Fruit fly (Drosophila melanogaster) whole organism, embryonic: ENCODE results near the gene CG2147.

Source experiments
- ATbp ChIP-seq: fragments of 200-800 bp; sonication (Bioruptor generic); optimal IDR thresholded peaks from 2 replicates; lab custom pipeline; 2017; ENCODE audit warnings: missing biosample characterization, mild to moderate bottlenecking, missing genetic modification characterization, missing genetic modification reagents
- Adf1 ChIP-seq: fragments of 200-800 bp; sonication (Bioruptor generic); IDR thresholded peaks from 2 replicates; pipeline ENCODE4 v1.3.6; 2022; ENCODE audit warnings: missing biosample characterization, missing genetic modification characterization
- CG10147 ChIP-seq: fragments of 200-800 bp; sonication (Bioruptor generic); optimal IDR thresholded peaks from 2 replicates; lab custom pipeline; 2019; ENCODE audit warnings: missing biosample characterization, mild to moderate bottlenecking, missing genetic modification characterization, moderate library complexity
- CG10565 ChIP-seq: fragments of 200-800 bp; sonication (Bioruptor generic); optimal IDR thresholded peaks from 3 replicates; lab custom pipeline; 2016; ENCODE audit warnings: missing biosample characterization, mild to moderate bottlenecking, missing genetic modification characterization
- CG15269 ChIP-seq: fragments of 200-800 bp; sonication (Bioruptor generic); optimal IDR thresholded peaks from 2 replicates; lab custom pipeline; 2018; ENCODE audit warnings: missing biosample characterization, mild to moderate bottlenecking, missing genetic modification characterization, moderate library complexity
- CG15696 ChIP-seq: fragments of 200-800 bp; sonication (Bioruptor generic); optimal IDR thresholded peaks from 2 replicates; lab custom pipeline; 2019; ENCODE audit warnings: missing biosample characterization, mild to moderate bottlenecking, missing genetic modification characterization, moderate library complexity
- CG17802 ChIP-seq: fragments of 200-800 bp; sonication (Bioruptor generic); optimal IDR thresholded peaks from 2 replicates; lab custom pipeline; 2018; ENCODE audit warnings: missing biosample characterization, mild to moderate bottlenecking, missing genetic modification characterization, moderate library complexity
- CG18599 ChIP-seq: fragments of 200-800 bp; sonication (Bioruptor generic); optimal IDR thresholded peaks from 3 replicates; lab custom pipeline; 2017; ENCODE audit warnings: missing biosample characterization, missing genetic modification characterization, mild to moderate bottlenecking, moderate library complexity, missing genetic modification reagents
- CG2202 ChIP-seq: fragments of 200-800 bp; sonication (Bioruptor generic); optimal IDR thresholded peaks from 2 replicates; lab custom pipeline; 2018; ENCODE audit warnings: missing biosample characterization, mild to moderate bottlenecking, missing genetic modification characterization
- CG31388 ChIP-seq: fragments of 200-800 bp; sonication (Bioruptor generic); optimal IDR thresholded peaks from 2 replicates; lab custom pipeline; 2016; ENCODE audit warnings: missing biosample characterization, missing genetic modification characterization
- CG3838 ChIP-seq: fragments of 200-800 bp; sonication (Bioruptor generic); optimal IDR thresholded peaks from 3 replicates; lab custom pipeline; 2016; ENCODE audit warnings: missing biosample characterization, missing genetic modification characterization
- CG4360 ChIP-seq: fragments of 200-800 bp; sonication (Bioruptor generic); IDR thresholded peaks from 2 replicates; pipeline ENCODE4 v1.3.6; 2022; ENCODE audit warnings: missing biosample characterization, missing genetic modification characterization
- CG4617 ChIP-seq: fragments of 200-800 bp; sonication (Bioruptor generic); optimal IDR thresholded peaks from 3 replicates; lab custom pipeline; 2016; ENCODE audit warnings: missing biosample characterization, missing genetic modification characterization, borderline replicate concordance
- CG6272 ChIP-seq: fragments of 200-800 bp; sonication (Bioruptor generic); IDR thresholded peaks from 2 replicates; pipeline ENCODE4 v1.3.6; 2022; ENCODE audit warnings: missing biosample characterization, missing genetic modification characterization
- CG6854 ChIP-seq: fragments of 200-800 bp; sonication (Bioruptor generic); optimal IDR thresholded peaks from 3 replicates; lab custom pipeline; 2017; ENCODE audit warnings: missing biosample characterization, mild to moderate bottlenecking, missing genetic modification characterization
- CG7556 ChIP-seq: fragments of 200-800 bp; sonication (Bioruptor generic); optimal IDR thresholded peaks from 2 replicates; lab custom pipeline; 2017; ENCODE audit warnings: missing biosample characterization, mild to moderate bottlenecking, missing genetic modification characterization
- CG8290 ChIP-seq, 3 experiments: fragments of 200-800 bp; sonication (Bioruptor generic); optimal IDR thresholded peaks; 2 replicates each; lab custom pipeline; 2016 to 2019; ENCODE audit warnings: missing biosample characterization in 3 of 3, missing genetic modification characterization in 3 of 3, mild to moderate bottlenecking in 2 of 3, moderate library complexity in 1 of 3
- CG8924 ChIP-seq: fragments of 200-800 bp; optimal IDR thresholded peaks from 3 replicates; lab custom pipeline; 2019; ENCODE audit warnings: missing biosample characterization, mild to moderate bottlenecking, missing genetic modification characterization, moderate library complexity
- CG9215 ChIP-seq: fragments of 200-800 bp; sonication (Bioruptor generic); IDR thresholded peaks from 2 replicates; pipeline ENCODE4 v1.3.6; 2022; ENCODE audit warnings: missing biosample characterization, missing genetic modification characterization
- CG9437 ChIP-seq: fragments of 200-800 bp; sonication (Bioruptor generic); optimal IDR thresholded peaks from 2 replicates; lab custom pipeline; 2018; ENCODE audit warnings: missing biosample characterization, mild to moderate bottlenecking, missing genetic modification characterization
- CG9817 ChIP-seq: fragments of 200-800 bp; sonication (Bioruptor generic); optimal IDR thresholded peaks from 2 replicates; lab custom pipeline; 2018; ENCODE audit warnings: missing biosample characterization, mild to moderate bottlenecking, missing genetic modification characterization, moderate library complexity
- CrebB ChIP-seq: fragments of 200-800 bp; sonication (Bioruptor generic); optimal IDR thresholded peaks from 3 replicates; lab custom pipeline; 2018; ENCODE audit warnings: missing biosample characterization, mild to moderate bottlenecking, missing genetic modification characterization
- D ChIP-seq, 2 experiments: fragments of 200-800 bp in 1 of 2; fragments of >200 bp in 1 of 2; sonication (Bioruptor generic) in 1 of 2; optimal IDR thresholded peaks; 2 replicates in 1 of 2; 3 replicates in 1 of 2; lab custom pipeline; 2017; ENCODE audit warnings: mild to moderate bottlenecking in 1 of 2, missing biosample characterization in 1 of 2, missing genetic modification characterization in 1 of 2, missing genetic modification reagents in 1 of 2
- Dfd ChIP-seq, 2 experiments: fragments of >200 bp; optimal IDR thresholded peaks; 2 replicates each; lab custom pipeline; 2017; ENCODE audit warnings: missing biosample characterization in 2 of 2, missing genetic modification characterization in 2 of 2
- Doc2 ChIP-seq: fragments of 200-800 bp; sonication (Bioruptor generic); IDR thresholded peaks from 2 replicates; pipeline ENCODE4 v1.3.6; 2022; ENCODE audit warnings: missing biosample characterization, missing genetic modification characterization
- Ets97D ChIP-seq: fragments of 200-800 bp; sonication (Bioruptor generic); optimal IDR thresholded peaks from 3 replicates; lab custom pipeline; 2016; ENCODE audit warnings: missing biosample characterization, missing genetic modification characterization
- Fer1 ChIP-seq: fragments of 200-800 bp; sonication (Bioruptor generic); optimal IDR thresholded peaks from 2 replicates; lab custom pipeline; 2017; ENCODE audit warnings: missing biosample characterization, mild to moderate bottlenecking, missing genetic modification characterization
- Fer3 ChIP-seq: fragments of 200-800 bp; sonication (Bioruptor generic); optimal IDR thresholded peaks from 2 replicates; lab custom pipeline; 2018; ENCODE audit warnings: missing biosample characterization, mild to moderate bottlenecking, missing genetic modification characterization, moderate library complexity
- HLH54F ChIP-seq: fragments of 200-800 bp; sonication (Bioruptor generic); optimal IDR thresholded peaks from 3 replicates; lab custom pipeline; 2016; ENCODE audit warnings: missing biosample characterization, missing genetic modification characterization
- MESR4 ChIP-seq: fragments of 200-800 bp; sonication (Bioruptor generic); optimal IDR thresholded peaks from 2 replicates; lab custom pipeline; 2018; ENCODE audit warnings: missing biosample characterization, mild to moderate bottlenecking, missing genetic modification characterization, moderate library complexity
- Poxn ChIP-seq: fragments of 200-800 bp; sonication (Bioruptor generic); IDR thresholded peaks from 2 replicates; pipeline ENCODE4 v1.3.6; 2022; ENCODE audit warnings: missing biosample characterization, missing genetic modification characterization
- Ravus ChIP-seq: fragments of 200-800 bp; sonication (Bioruptor generic); IDR thresholded peaks from 2 replicates; pipeline ENCODE4 v1.3.6; 2022; ENCODE audit warnings: missing biosample characterization, missing genetic modification characterization
- Side ChIP-seq: fragments of 200-800 bp; sonication (Bioruptor generic); optimal IDR thresholded peaks from 2 replicates; lab custom pipeline; 2016; ENCODE audit warnings: missing biosample characterization, missing genetic modification characterization
- Sry-β ChIP-seq: fragments of 200-800 bp; sonication (Bioruptor generic); optimal IDR thresholded peaks from 2 replicates; lab custom pipeline; 2018; ENCODE audit warnings: missing biosample characterization, mild to moderate bottlenecking, missing genetic modification characterization, moderate library complexity
- TFAM ChIP-seq: fragments of 200-800 bp; sonication (Bioruptor generic); optimal IDR thresholded peaks from 2 replicates; lab custom pipeline; 2017; ENCODE audit warnings: missing biosample characterization, missing genetic modification characterization, inconsistent platforms
- ac ChIP-seq: fragments of 200-800 bp; sonication (Bioruptor generic); optimal IDR thresholded peaks from 3 replicates; lab custom pipeline; 2017; ENCODE audit warnings: missing biosample characterization, mild to moderate bottlenecking, missing genetic modification characterization
- aop ChIP-seq: fragments of 200-800 bp; sonication (Bioruptor generic); IDR thresholded peaks from 2 replicates; pipeline ENCODE4 v1.3.6; 2022; ENCODE audit warnings: missing biosample characterization, missing genetic modification characterization
- crc ChIP-seq: fragments of 200-800 bp; sonication (Bioruptor generic); optimal IDR thresholded peaks from 2 replicates; lab custom pipeline; 2016; ENCODE audit warnings: missing biosample characterization, missing genetic modification characterization
- gcm2 ChIP-seq: fragments of 200-800 bp; sonication (Bioruptor generic); optimal IDR thresholded peaks from 2 replicates; lab custom pipeline; 2016; ENCODE audit warnings: missing biosample characterization, missing genetic modification characterization
- her ChIP-seq: fragments of 200-800 bp; sonication (Bioruptor generic); optimal IDR thresholded peaks from 2 replicates; lab custom pipeline; 2016; ENCODE audit warnings: missing biosample characterization, missing genetic modification characterization
- inv ChIP-seq: fragments of 200-800 bp; sonication (Bioruptor generic); IDR thresholded peaks from 2 replicates; pipeline ENCODE4 v1.3.6; 2022; ENCODE audit warnings: missing biosample characterization, missing genetic modification characterization; ENCODE audit not compliant: partially characterized antibody
- klu ChIP-seq: fragments of 200-800 bp; sonication (Bioruptor generic); IDR thresholded peaks from 2 replicates; pipeline ENCODE4 v1.3.6; 2022; ENCODE audit warnings: missing biosample characterization, missing genetic modification characterization
- lab ChIP-seq: fragments of 200-800 bp; sonication (Bioruptor generic); optimal IDR thresholded peaks from 3 replicates; lab custom pipeline; 2017; ENCODE audit warnings: missing biosample characterization, missing genetic modification characterization, mild to moderate bottlenecking, moderate library complexity, missing genetic modification reagents
- mirr ChIP-seq: fragments of 200-800 bp; sonication (Bioruptor generic); optimal IDR thresholded peaks from 3 replicates; lab custom pipeline; 2018; ENCODE audit warnings: missing biosample characterization, mild to moderate bottlenecking, missing genetic modification characterization
- mld ChIP-seq: fragments of 200-800 bp; sonication (Bioruptor generic); IDR thresholded peaks from 3 replicates; pipeline ENCODE4 v1.3.6; 2022; ENCODE audit warnings: missing biosample characterization, missing genetic modification characterization; ENCODE audit not compliant: partially characterized antibody
- shn ChIP-seq: fragments of 200-800 bp; sonication (Bioruptor generic); optimal IDR thresholded peaks from 3 replicates; lab custom pipeline; 2016; ENCODE audit warnings: missing biosample characterization, missing genetic modification characterization
- so ChIP-seq: fragments of 200-800 bp; sonication (Bioruptor generic); IDR thresholded peaks from 3 replicates; pipeline ENCODE4 v1.3.6; 2022; ENCODE audit warnings: missing biosample characterization, missing genetic modification characterization
- stwl ChIP-seq: fragments of 200-800 bp; sonication (Bioruptor generic); optimal IDR thresholded peaks from 3 replicates; lab custom pipeline; 2018; ENCODE audit warnings: missing biosample characterization, mild to moderate bottlenecking, missing genetic modification characterization, moderate library complexity
- wek ChIP-seq: fragments of 200-800 bp; sonication (Bioruptor generic); optimal IDR thresholded peaks from 3 replicates; lab custom pipeline; 2018; ENCODE audit warnings: missing biosample characterization, mild to moderate bottlenecking, missing genetic modification characterization, moderate library complexity

The CG2147 gene

DNA sequence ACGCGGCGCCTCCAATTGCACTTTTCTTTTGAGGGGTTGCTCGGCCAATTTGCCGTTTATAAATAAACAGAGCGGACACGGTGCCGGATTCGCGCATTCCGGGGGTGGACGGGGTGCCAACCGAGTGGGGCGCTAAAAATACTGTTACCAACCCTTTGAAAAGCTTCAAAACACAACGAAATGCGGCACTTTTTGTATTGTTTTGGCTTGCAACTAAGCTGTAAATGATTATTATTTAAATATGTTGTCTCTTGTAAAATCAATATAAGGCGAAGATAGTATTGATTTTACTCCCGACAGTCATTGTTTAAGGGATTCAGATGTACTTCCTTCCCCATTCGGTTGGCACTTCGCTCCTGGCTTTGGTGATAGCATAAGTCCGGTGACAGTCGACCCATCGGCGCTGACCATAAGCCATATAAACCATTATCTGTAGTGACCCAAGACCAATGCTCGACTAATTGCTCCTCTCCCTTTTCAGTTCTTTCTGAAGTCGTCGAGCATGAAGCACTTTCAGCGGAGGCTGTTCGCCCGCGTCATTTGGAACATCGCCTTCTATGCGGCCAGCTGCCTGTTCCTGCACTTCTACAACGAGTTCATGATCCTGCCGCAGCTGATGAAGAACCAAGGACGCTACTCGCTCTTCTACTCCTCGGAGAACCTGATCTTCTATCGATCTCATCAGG lies 33.5 kb downstream of the CG2147 start, which contains the start of gene CG15343 (continued):
- TF ChIP-seq CG6854 (GFP tag; lab: Kevin White, UChicago) (no peak), lab (GFP tag; lab: Kevin White, UChicago) (peak; percentile 32), aop (GFP tag; lab: Robert Waterston, UW) (no peak), gcm2 (no peak), klu (no peak), CG10147 (no peak), Sry-β (GFP tag; lab: Kevin White, UChicago) (no peak), inv (GFP tag; lab: Robert Waterston, UW) (no peak), Fer3 (tag; lab: Kevin White, UChicago) (peak; percentile 13), CG4360 (GFP tag; lab: Robert Waterston, UW) (no peak), CG7556 (GFP tag; lab: Kevin White, UChicago) (no peak), Fer1 (GFP tag; lab: Kevin White, UChicago) (peak; percentile 9), Side (no peak), mld (GFP tag; lab: Robert Waterston, UW) (no peak), D (optimal IDR thresholded peaks at IDR 0.05; lab: Kevin White, UChicago) (no peak), D (GFP tag; optimal IDR thresholded peaks at IDR 0.05; lab: Kevin White, UChicago) (no peak), stwl (no peak), Doc2 (GFP tag; lab: Robert Waterston, UW) (no peak), shn (no peak), her (GFP tag; lab: Kevin White, UChicago) (no peak), Adf1 (GFP tag; lab: Robert Waterston, UW) (no peak), TFAM (GFP tag; lab: Kevin White, UChicago) (no peak), CG17802 (no peak), CG4617 (no peak), CG3838 (GFP tag; lab: Kevin White, UChicago) (no peak), CG9437 (no peak), MESR4 (GFP tag; lab: Kevin White, UChicago) (no peak), CG10565 (GFP tag; lab: Kevin White, UChicago) (no peak), ac (GFP tag; lab: Kevin White, UChicago) (no peak), mirr (GFP tag; lab: Kevin White, UChicago) (no peak), ATbp (GFP tag; lab: Kevin White, UChicago) (no peak), CG8924 (tag; lab: Kevin White, UChicago) (no peak), CG15269 (tag; lab: Kevin White, UChicago) (no peak), CG15696 (peak; percentile 12), CG8290 (GFP tag; optimal IDR thresholded peaks at IDR 0.05; lab: Kevin White, UChicago) (no peak), CG8290 (tag; optimal IDR thresholded peaks at IDR 0.05; lab: Kevin White, UChicago) (peak in 1 of 2 experiments; percentile 66), wek (GFP tag; lab: Kevin White, UChicago) (no peak), CG31388 (GFP tag; lab: Kevin White, UChicago) (no peak), CG6272 (GFP tag; lab: Robert Waterston, UW) (peak; percentile 32; the same call in 1 of the 2 replicates), Ravus (GFP tag; lab: Robert Waterston, UW) (no peak), CG2202 (tag; lab: Kevin White, UChicago) (no peak), CG9817 (tag; lab: Kevin White, UChicago) (no peak), Poxn (GFP tag; lab: Robert Waterston, UW) (no peak), Ets97D (GFP tag; lab: Kevin White, UChicago) (no peak), HLH54F (GFP tag; lab: Kevin White, UChicago) (peak; percentile 45), CrebB (tag; lab: Kevin White, UChicago) (no peak), CG18599 (GFP tag; lab: Kevin White, UChicago) (peak; percentile 18), crc (no peak), Dfd (GFP tag; optimal IDR thresholded peaks at IDR 0.05; lab: Kevin White, UChicago) (no peak), so (GFP tag; lab: Robert Waterston, UW) (no peak), CG9215 (GFP tag; lab: Robert Waterston, UW) (peak; percentile 34; the same call in 1 of the 2 replicates)
